Fruit fly (Drosophila melanogaster) Kc167 (cell line): ENCODE results near the gene CG15818.

Experiments used
- Myc ChIP-seq: fragments of >200 bp; optimal IDR thresholded peaks from 2 replicates; lab custom pipeline; 2017; ENCODE audit warnings: missing external identifiers
- psq ChIP-seq: fragments of >200 bp; optimal IDR thresholded peaks from 2 replicates; lab custom pipeline; 2017; ENCODE audit warnings: missing external identifiers

DNA sequence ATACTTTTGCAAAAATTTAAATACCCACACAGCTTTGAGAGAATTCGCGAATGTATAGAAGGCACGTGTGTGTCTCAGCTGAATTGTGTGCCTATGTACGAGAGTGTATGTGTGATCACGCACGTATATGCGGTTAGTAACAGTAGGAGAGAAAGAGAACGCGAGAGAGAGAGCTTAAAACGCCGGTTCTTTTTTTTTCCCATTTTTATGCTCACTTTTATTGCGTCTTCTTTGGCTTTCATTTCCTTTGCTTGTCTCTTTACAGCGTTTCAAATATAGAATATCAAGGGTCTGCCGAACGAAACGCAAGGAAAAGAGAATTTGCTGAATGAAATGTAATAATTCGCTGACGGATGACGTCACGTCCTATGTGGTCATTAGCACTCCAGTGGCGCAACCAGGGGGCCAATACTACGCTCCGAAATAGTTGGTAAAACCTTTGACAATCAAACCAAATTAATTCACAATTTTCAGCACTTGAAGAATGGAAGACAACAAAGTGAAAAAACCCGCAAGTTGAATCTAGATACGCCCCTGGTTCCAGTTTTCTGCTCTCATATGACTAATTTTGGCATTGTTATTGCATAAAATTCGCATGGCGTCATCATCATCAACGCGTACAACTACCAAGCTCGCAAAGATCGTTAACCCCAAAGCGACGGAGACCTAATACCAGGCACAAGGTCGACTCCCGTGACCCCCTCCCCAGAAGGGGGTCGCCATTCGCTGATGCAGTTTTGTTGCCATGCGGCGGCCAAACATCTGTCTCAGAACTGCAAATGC, 14.4 kb downstream of the CG15818 start:
- no peak for TF ChIP-seq psq (lab: Kevin White, UChicago)
- no peak for TF ChIP-seq Myc (lab: Kevin White, UChicago)
